Worm (Caenorhabditis elegans): ENCODE results near the gene ZC477.3.

ZC477.3 gene

DNA sequence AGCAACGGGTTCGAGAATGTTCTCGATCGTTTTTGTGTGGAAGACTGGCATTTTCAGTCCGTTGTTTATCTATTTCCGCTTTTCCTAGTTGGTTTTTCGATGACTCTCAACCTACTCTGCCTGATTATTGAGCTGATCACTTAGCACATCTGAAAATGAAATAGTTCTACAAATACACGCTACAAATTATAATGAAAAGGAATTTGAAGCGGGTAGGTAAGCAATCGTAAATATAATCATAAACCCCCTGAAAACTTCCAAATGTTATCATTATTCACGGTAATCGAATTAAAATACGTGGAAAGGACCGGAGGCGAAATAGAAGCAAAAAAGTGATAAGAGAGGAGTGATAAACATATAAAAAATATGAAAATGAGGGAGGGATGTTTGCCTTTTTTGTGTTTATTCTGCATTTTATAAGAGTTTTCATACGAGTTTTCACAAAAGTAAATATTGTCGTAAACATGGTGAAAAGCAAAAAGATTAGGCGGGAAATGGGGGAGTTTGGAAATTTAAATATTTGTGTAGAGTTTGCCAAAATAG lies 9.0 kb upstream of the ZC477.3 start, which contains the start of gene deb-1:
Gene deb-1, minus strand, starts transcription at position 51 of the 543 bp plus-strand sequence.
- TF ChIP-seq drap-1 (GFP tag; optimal IDR thresholded peaks at IDR 0.05) (no peak), bed-3 (GFP tag; optimal IDR thresholded peaks at IDR 0.05) (no peak), nhr-76 (tag; optimal IDR thresholded peaks at IDR 0.05) (no peak), unc-120 (tag; optimal IDR thresholded peaks at IDR 0.05; ENCODE audit: poor library complexity, severe bottlenecking) (no peak), hlh-1 (tag; optimal IDR thresholded peaks at IDR 0.05) (no peak), lsy-2 (tag; optimal IDR thresholded peaks at IDR 0.05) (no peak), ceh-83 (GFP tag; optimal IDR thresholded peaks at IDR 0.05) (no peak), mls-2 (tag; optimal IDR thresholded peaks at IDR 0.05) (no peak), ztf-11 (tag; optimal IDR thresholded peaks at IDR 0.05) (no peak), ceh-43 (GFP tag; optimal IDR thresholded peaks at IDR 0.05) (no peak), unc-62 (GFP tag; optimal IDR thresholded peaks at IDR 0.05) (no peak), sptf-1 (tag; optimal IDR thresholded peaks at IDR 0.05) (no peak), ham-2 (GFP tag; optimal IDR thresholded peaks at IDR 0.05) (no peak), sem-2 (GFP tag; optimal IDR thresholded peaks at IDR 0.05) (no peak), nhr-2 (tag; optimal IDR thresholded peaks at IDR 0.05) (no peak), flh-1 (GFP tag; optimal IDR thresholded peaks at IDR 0.05) (no peak)

DNA sequence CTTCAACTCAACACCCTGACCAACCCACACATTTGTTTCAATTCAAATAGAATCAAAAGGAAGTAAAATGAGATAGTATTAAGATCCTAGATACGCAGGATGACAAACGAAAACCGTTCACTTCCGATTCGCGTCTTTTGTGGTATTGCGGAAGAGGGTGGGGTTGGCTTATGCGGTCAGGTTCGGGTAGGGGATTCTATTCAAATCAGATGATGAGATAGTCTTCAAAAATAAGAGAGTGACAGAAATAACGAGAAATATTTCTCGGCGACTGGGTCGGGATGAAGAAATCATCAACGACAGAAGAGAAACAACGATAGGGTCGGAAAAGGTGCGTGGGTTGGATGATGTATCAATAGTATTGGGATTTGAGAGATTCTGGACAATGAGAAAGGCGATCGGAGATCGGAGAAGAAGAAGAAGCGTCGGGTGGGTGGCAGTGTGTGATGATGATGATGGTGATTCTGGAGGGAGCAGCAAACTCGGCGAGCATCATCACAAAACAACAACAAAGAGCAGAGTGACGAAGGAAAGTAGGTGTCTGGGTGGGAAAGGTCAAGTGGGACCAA lies 7.8 kb upstream of the ZC477.3 start:
- TF ChIP-seq blmp-1 (tag; optimal IDR thresholded peaks at IDR 0.05) (peak; percentile 54), ham-2 (GFP tag; optimal IDR thresholded peaks at IDR 0.05) (peak; percentile 75), tbx-8 (GFP tag; optimal IDR thresholded peaks at IDR 0.05) (no peak), unc-120 (tag; optimal IDR thresholded peaks at IDR 0.05; ENCODE audit: poor library complexity, severe bottlenecking) (peak; percentile 85), ceh-43 (GFP tag; optimal IDR thresholded peaks at IDR 0.05) (no peak), hlh-1 (tag; optimal IDR thresholded peaks at IDR 0.05) (peak; percentile 17), unc-62 (GFP tag; optimal IDR thresholded peaks at IDR 0.05) (peak; percentile 38)

DNA sequence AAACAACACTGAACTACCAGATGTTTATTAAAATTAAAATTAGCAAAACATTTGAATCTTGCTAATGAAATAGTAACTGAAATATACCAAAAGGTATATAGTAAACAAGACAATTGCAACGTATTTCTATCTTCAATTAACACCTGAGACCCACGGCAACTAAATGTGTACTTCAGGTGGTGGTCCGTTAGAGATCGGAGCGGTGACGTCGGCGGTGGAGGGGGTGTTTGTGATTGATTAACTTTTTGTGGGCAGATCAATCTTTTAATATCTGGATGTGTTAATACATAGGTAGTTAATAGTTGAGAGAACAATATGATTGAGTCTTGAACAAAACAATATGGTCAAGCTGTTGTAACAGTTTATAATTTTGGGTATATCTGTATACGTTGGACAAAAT lies 7.2 kb upstream of the ZC477.3 start:
- TF ChIP-seq pha-4 (tag; optimal IDR thresholded peaks at IDR 0.05), result no peak
- TF ChIP-seq unc-62 (GFP tag; optimal IDR thresholded peaks at IDR 0.05), result peak; percentile 5

DNA sequence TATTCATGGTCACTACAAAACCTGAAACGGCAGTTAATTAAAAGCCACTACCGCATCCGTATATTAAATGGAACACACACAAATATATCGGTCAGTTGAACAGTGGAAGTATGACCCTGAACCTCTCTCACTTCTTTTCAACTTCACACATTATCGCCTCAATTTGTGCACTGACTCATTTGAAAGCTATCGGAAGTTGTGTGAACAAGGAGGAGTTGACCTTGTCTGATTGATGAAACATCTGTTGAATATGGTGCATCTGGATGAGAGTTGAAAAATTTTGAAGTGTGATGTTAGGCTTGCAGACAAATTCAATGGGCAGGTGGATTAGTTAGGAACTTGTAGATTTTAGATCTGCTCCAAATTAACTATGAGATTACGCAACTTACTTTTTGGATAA lies 5.8 kb upstream of the ZC477.3 start:
- TF ChIP-seq mab-5 (tag; optimal IDR thresholded peaks at IDR 0.05), result no peak
- no peak for TF ChIP-seq nhr-12 (tag; optimal IDR thresholded peaks at IDR 0.05)
- TF ChIP-seq cnd-1 (tag; optimal IDR thresholded peaks at IDR 0.05), result no peak
- no peak for TF ChIP-seq flh-1 (GFP tag; optimal IDR thresholded peaks at IDR 0.05)
- TF ChIP-seq drap-1 (GFP tag; optimal IDR thresholded peaks at IDR 0.05), result no peak
- no peak for TF ChIP-seq ham-2 (GFP tag; optimal IDR thresholded peaks at IDR 0.05)
- no peak for TF ChIP-seq snpc-4 (tag; optimal IDR thresholded peaks at IDR 0.05)
- no peak for TF ChIP-seq zip-8 (tag; optimal IDR thresholded peaks at IDR 0.05)
- no peak for TF ChIP-seq elt-1 (tag; optimal IDR thresholded peaks at IDR 0.05; ENCODE audit: borderline replicate concordance, insufficient read depth)
- TF ChIP-seq M03D4.4 (tag; optimal IDR thresholded peaks at IDR 0.05), result no peak
- TF ChIP-seq nhr-2 (tag; optimal IDR thresholded peaks at IDR 0.05), result no peak
- no peak for TF ChIP-seq pha-4 (tag; optimal IDR thresholded peaks at IDR 0.05)
- TF ChIP-seq mls-2 (tag; optimal IDR thresholded peaks at IDR 0.05), result no peak

DNA sequence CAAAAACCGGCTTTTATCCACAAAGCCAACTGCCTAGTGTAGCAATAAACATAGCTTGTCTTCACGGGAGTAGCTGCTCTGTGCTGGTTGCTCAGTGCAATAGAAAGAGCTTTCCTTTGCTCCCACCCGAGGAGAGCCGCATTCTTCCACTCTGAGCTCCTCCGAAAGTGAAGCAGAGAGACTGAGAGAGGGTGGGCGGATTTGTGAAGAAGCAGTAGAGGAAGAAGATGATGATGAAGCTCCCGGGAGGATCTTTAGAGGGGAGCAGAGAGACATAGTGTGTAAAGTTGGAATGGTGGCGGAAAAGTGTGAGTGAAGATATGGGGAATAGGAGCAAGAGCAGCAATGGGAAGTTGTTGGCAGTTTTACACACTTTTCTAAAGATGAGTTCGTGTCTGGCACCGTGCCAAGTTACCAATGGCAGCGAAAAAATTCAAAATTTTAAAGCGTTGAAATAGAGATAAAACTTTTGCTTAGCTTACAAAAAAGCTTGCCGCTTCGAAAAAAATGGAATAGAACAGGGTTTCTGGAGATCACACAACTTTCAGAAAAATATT lies 4.7 kb upstream of the ZC477.3 start, which contains the start of gene ZC477.4:
Gene ZC477.4, minus strand, starts transcription at position 276 of the 557 bp plus-strand sequence.
- TF ChIP-seq lin-13 (tag; optimal IDR thresholded peaks at IDR 0.05), result no peak
- TF ChIP-seq unc-120 (tag; optimal IDR thresholded peaks at IDR 0.05; ENCODE audit: poor library complexity, severe bottlenecking), result peak; percentile 95
- TF ChIP-seq hlh-1 (tag; optimal IDR thresholded peaks at IDR 0.05), result peak; percentile 89
- TF ChIP-seq M03D4.4 (tag; optimal IDR thresholded peaks at IDR 0.05), result peak; percentile 31
- TF ChIP-seq snpc-4 (tag; optimal IDR thresholded peaks at IDR 0.05), result no peak
- no peak for TF ChIP-seq sem-2 (GFP tag; optimal IDR thresholded peaks at IDR 0.05)
- peak; percentile 30 for TF ChIP-seq unc-62 (GFP tag; optimal IDR thresholded peaks at IDR 0.05)
- TF ChIP-seq ztf-11 (tag; optimal IDR thresholded peaks at IDR 0.05), result no peak

DNA sequence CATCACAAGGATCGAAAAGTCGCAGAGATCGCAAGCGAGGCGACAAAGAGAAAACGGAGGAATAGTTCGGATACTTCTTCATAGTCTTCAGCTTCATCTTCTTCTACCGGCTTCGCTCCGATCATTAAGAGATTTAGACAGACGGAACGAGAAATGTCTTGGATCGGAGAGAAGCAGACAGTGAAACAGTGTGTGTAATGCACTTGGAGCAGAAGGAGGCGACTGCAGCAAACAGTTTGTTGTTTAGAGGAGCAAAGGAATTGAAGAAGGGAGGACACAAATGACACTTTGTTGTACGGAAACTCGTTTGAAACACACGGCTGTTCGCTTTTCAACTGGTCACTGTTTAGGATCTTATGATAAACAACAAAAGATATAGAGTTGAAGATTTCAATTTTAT lies 3.9 kb upstream of the ZC477.3 start:
- TF ChIP-seq unc-120 (tag; optimal IDR thresholded peaks at IDR 0.05; ENCODE audit: poor library complexity, severe bottlenecking) (peak; percentile 32), unc-62 (GFP tag; optimal IDR thresholded peaks at IDR 0.05) (peak; percentile 37), mep-1 (tag; optimal IDR thresholded peaks at IDR 0.05) (peak; percentile 15), pha-4 (tag; optimal IDR thresholded peaks at IDR 0.05) (peak; percentile 65), hlh-1 (tag; optimal IDR thresholded peaks at IDR 0.05) (peak; percentile 97), flh-1 (GFP tag; optimal IDR thresholded peaks at IDR 0.05) (no peak)

Measured in whole organism, mixed stage, embryonic.